Worm (Caenorhabditis elegans) whole organism, young adult: ENCODE data around the gene figl-1.

Experiments used
- ceh-58 ChIP-seq: fragments of 200-800 bp; sonication (Bioruptor generic); IDR thresholded peaks from 2 replicates; pipeline ENCODE4 v1.3.6; 2022; ENCODE audit warnings: missing genetic modification characterization, missing compliant biosample characterization
- mes-4 ChIP-seq: sonication (generic microtip); optimal IDR thresholded peaks from 2 replicates; lab custom pipeline; 2016; ENCODE audit warnings: missing genotype, missing genetic modification characterization, missing compliant biosample characterization

- no peak for TF ChIP-seq ceh-58 (GFP tag; lab: Robert Waterston, UW)
- TF ChIP-seq mes-4 (tag; lab: Kevin White, UChicago), result no peak
Measured at ce11 chrV:4295920-4296319, 49.9 kb downstream of the figl-1 start, which contains the start of gene F47D2.11.
